Fruit fly (Drosophila melanogaster) whole organism, embryonic: ENCODE results near the gene mad2.

Experiments
- Asciz ChIP-seq: fragments of 200-800 bp; sonication (Bioruptor generic); optimal IDR thresholded peaks from 2 replicates; lab custom pipeline; 2017; ENCODE audit warnings: missing biosample characterization, mild to moderate bottlenecking, missing genetic modification characterization, missing genetic modification reagents
- Blimp-1 ChIP-seq: fragments of 200-800 bp; sonication (Bioruptor generic); optimal IDR thresholded peaks from 3 replicates; lab custom pipeline; 2018; ENCODE audit warnings: missing biosample characterization, missing genetic modification characterization, mild to moderate bottlenecking, moderate library complexity, missing genetic modification reagents
- CG10321 ChIP-seq: fragments of 200-800 bp; sonication (Bioruptor generic); IDR thresholded peaks from 2 replicates; pipeline ENCODE4 v1.3.6; 2022; ENCODE audit warnings: missing biosample characterization, missing genetic modification characterization
- CG10979 ChIP-seq: fragments of 200-800 bp; sonication (Bioruptor generic); optimal IDR thresholded peaks from 2 replicates; lab custom pipeline; 2018; ENCODE audit warnings: missing biosample characterization, mild to moderate bottlenecking, missing genetic modification characterization, moderate library complexity
- CG11723 ChIP-seq: fragments of 200-800 bp; sonication (Bioruptor generic); optimal IDR thresholded peaks from 2 replicates; lab custom pipeline; 2017; ENCODE audit warnings: missing biosample characterization, mild to moderate bottlenecking, missing genetic modification characterization
- CG12299 ChIP-seq: fragments of 200-800 bp; sonication (Bioruptor generic); optimal IDR thresholded peaks from 2 replicates; lab custom pipeline; 2018; ENCODE audit warnings: missing biosample characterization, mild to moderate bottlenecking, missing genetic modification characterization
- CG12659 ChIP-seq: fragments of 200-800 bp; sonication (Bioruptor generic); optimal IDR thresholded peaks from 3 replicates; lab custom pipeline; 2017; ENCODE audit warnings: mild to moderate bottlenecking, missing biosample characterization, missing genetic modification reagents, missing genetic modification characterization
- CG13123 ChIP-seq: fragments of 200-800 bp; sonication (Bioruptor generic); optimal IDR thresholded peaks from 2 replicates; lab custom pipeline; 2016; ENCODE audit warnings: missing biosample characterization, missing genetic modification characterization
- CG15479 ChIP-seq: fragments of 200-800 bp; sonication (Bioruptor generic); optimal IDR thresholded peaks from 3 replicates; lab custom pipeline; 2019; ENCODE audit warnings: missing biosample characterization, mild to moderate bottlenecking, missing genetic modification characterization, moderate library complexity
- CG17186 ChIP-seq: fragments of 200-800 bp; sonication (Bioruptor generic); optimal IDR thresholded peaks from 3 replicates; lab custom pipeline; 2017; ENCODE audit warnings: missing biosample characterization, missing genetic modification reagents, missing genetic modification characterization
- CG18262 ChIP-seq: fragments of 200-800 bp; optimal IDR thresholded peaks from 3 replicates; lab custom pipeline; 2019; ENCODE audit warnings: missing biosample characterization, mild to moderate bottlenecking, missing genetic modification characterization, moderate library complexity
- CG30431 ChIP-seq: fragments of 200-800 bp; sonication (Bioruptor generic); optimal IDR thresholded peaks from 2 replicates; lab custom pipeline; 2017; ENCODE audit warnings: missing biosample characterization, missing genetic modification characterization
- CG33213 ChIP-seq: fragments of 200-800 bp; sonication (Bioruptor generic); optimal IDR thresholded peaks from 3 replicates; lab custom pipeline; 2016; ENCODE audit warnings: missing biosample characterization, missing genetic modification characterization
- CG7928 ChIP-seq: fragments of 200-800 bp; sonication (Bioruptor generic); optimal IDR thresholded peaks from 2 replicates; lab custom pipeline; 2017; ENCODE audit warnings: missing biosample characterization, mild to moderate bottlenecking, missing genetic modification characterization
- CG7987 ChIP-seq: fragments of 200-800 bp; sonication (Bioruptor generic); optimal IDR thresholded peaks from 2 replicates; lab custom pipeline; 2018; ENCODE audit warnings: missing biosample characterization, mild to moderate bottlenecking, missing genetic modification characterization, moderate library complexity
- CG9727 ChIP-seq: fragments of 200-800 bp; sonication (Bioruptor generic); optimal IDR thresholded peaks from 3 replicates; lab custom pipeline; 2017; ENCODE audit warnings: missing biosample characterization, mild to moderate bottlenecking, missing genetic modification characterization
- CTCF ChIP-seq: fragments of 200-800 bp; sonication (Bioruptor generic); optimal IDR thresholded peaks from 2 replicates; lab custom pipeline; 2017; ENCODE audit warnings: missing biosample characterization, mild to moderate bottlenecking, missing genetic modification characterization, moderate library complexity
- CoRest ChIP-seq: fragments of 200-800 bp; sonication (Bioruptor generic); optimal IDR thresholded peaks from 3 replicates; lab custom pipeline; 2018; ENCODE audit warnings: missing biosample characterization, mild to moderate bottlenecking, missing genetic modification characterization, moderate library complexity
- Eip74EF ChIP-seq, 2 experiments: fragments of 200-800 bp in 1 of 2; fragments of >200 bp in 1 of 2; sonication (Bioruptor generic) in 1 of 2; optimal IDR thresholded peaks; 2 replicates each; lab custom pipeline; 2017 to 2019; ENCODE audit warnings: missing biosample characterization in 2 of 2, missing genetic modification characterization in 2 of 2, mild to moderate bottlenecking in 1 of 2, moderate library complexity in 1 of 2
- Elba2 ChIP-seq: fragments of 200-800 bp; sonication (Bioruptor generic); optimal IDR thresholded peaks from 3 replicates; lab custom pipeline; 2016; ENCODE audit warnings: missing biosample characterization, missing genetic modification characterization
- Hey ChIP-seq: fragments of 200-800 bp; sonication (Bioruptor generic); optimal IDR thresholded peaks from 3 replicates; lab custom pipeline; 2018; ENCODE audit warnings: missing biosample characterization, mild to moderate bottlenecking, missing genetic modification characterization
- Jarid2 ChIP-seq: fragments of 200-800 bp; sonication (Bioruptor generic); optimal IDR thresholded peaks from 3 replicates; lab custom pipeline; 2017; ENCODE audit warnings: mild to moderate bottlenecking, missing biosample characterization, missing genetic modification reagents, missing genetic modification characterization
- Myb ChIP-seq: fragments of 200-800 bp; sonication (Bioruptor generic); optimal IDR thresholded peaks from 2 replicates; lab custom pipeline; 2016; ENCODE audit warnings: missing biosample characterization, missing genetic modification characterization
- NC2α ChIP-seq: fragments of 200-800 bp; sonication (Bioruptor generic); optimal IDR thresholded peaks from 2 replicates; lab custom pipeline; 2016; ENCODE audit warnings: missing biosample characterization, missing genetic modification characterization
- Opbp ChIP-seq: fragments of 200-800 bp; sonication (Bioruptor generic); IDR thresholded peaks from 3 replicates; pipeline ENCODE4 v1.3.6; 2022; ENCODE audit warnings: missing biosample characterization, missing genetic modification characterization; ENCODE audit not compliant: partially characterized antibody
- Sin3A ChIP-seq: fragments of >200 bp; optimal IDR thresholded peaks from 2 replicates; lab custom pipeline; 2018
- Sry-δ ChIP-seq: fragments of 200-800 bp; sonication (Bioruptor generic); optimal IDR thresholded peaks from 2 replicates; lab custom pipeline; 2016; ENCODE audit warnings: missing biosample characterization, missing genetic modification characterization
- TFAM ChIP-seq: fragments of 200-800 bp; sonication (Bioruptor generic); optimal IDR thresholded peaks from 2 replicates; lab custom pipeline; 2017; ENCODE audit warnings: missing biosample characterization, missing genetic modification characterization, inconsistent platforms
- ab ChIP-seq: fragments of 200-800 bp; sonication (Bioruptor generic); optimal IDR thresholded peaks from 2 replicates; lab custom pipeline; 2016; ENCODE audit warnings: missing biosample characterization, missing genetic modification characterization
- abd-A ChIP-seq: fragments of 200-800 bp; sonication (Bioruptor generic); optimal IDR thresholded peaks from 3 replicates; lab custom pipeline; 2019; ENCODE audit warnings: missing biosample characterization, mild to moderate bottlenecking, missing genetic modification characterization, moderate library complexity
- ase ChIP-seq: fragments of 200-800 bp; sonication (Bioruptor generic); IDR thresholded peaks from 3 replicates; pipeline ENCODE4 v1.3.6; 2022; ENCODE audit warnings: missing biosample characterization, missing genetic modification characterization
- bcd ChIP-seq: fragments of 200-800 bp; sonication (Bioruptor generic); optimal IDR thresholded peaks from 2 replicates; lab custom pipeline; 2017; ENCODE audit warnings: missing biosample characterization, mild to moderate bottlenecking, missing genetic modification characterization
- dan ChIP-seq: fragments of 200-800 bp; sonication (Bioruptor generic); IDR thresholded peaks from 2 replicates; pipeline ENCODE4 v1.3.6; 2022; ENCODE audit warnings: missing biosample characterization, missing genetic modification characterization
- grn ChIP-seq: fragments of 200-800 bp; sonication (Bioruptor generic); optimal IDR thresholded peaks from 3 replicates; lab custom pipeline; 2017; ENCODE audit warnings: missing biosample characterization, missing genetic modification characterization
- gsb ChIP-seq: fragments of 200-800 bp; sonication (Bioruptor generic); IDR thresholded peaks from 2 replicates; pipeline ENCODE4 v1.3.6; 2022; ENCODE audit warnings: missing biosample characterization, missing genetic modification characterization
- her ChIP-seq: fragments of 200-800 bp; sonication (Bioruptor generic); optimal IDR thresholded peaks from 2 replicates; lab custom pipeline; 2016; ENCODE audit warnings: missing biosample characterization, missing genetic modification characterization
- lilli ChIP-seq: fragments of 200-800 bp; sonication (Bioruptor generic); optimal IDR thresholded peaks from 3 replicates; lab custom pipeline; 2016; ENCODE audit warnings: missing biosample characterization, missing genetic modification characterization
- nerfin-1 ChIP-seq: fragments of 200-800 bp; sonication (Bioruptor generic); optimal IDR thresholded peaks from 3 replicates; lab custom pipeline; 2019; ENCODE audit warnings: missing biosample characterization, mild to moderate bottlenecking, missing genetic modification characterization, moderate library complexity
- onecut ChIP-seq: fragments of 200-800 bp; sonication (Bioruptor generic); IDR thresholded peaks from 2 replicates; pipeline ENCODE4 v1.3.6; 2022; ENCODE audit warnings: missing biosample characterization, missing genetic modification characterization
- repo ChIP-seq: fragments of 200-800 bp; sonication (Bioruptor generic); optimal IDR thresholded peaks from 2 replicates; lab custom pipeline; 2016; ENCODE audit warnings: missing biosample characterization, missing genetic modification characterization
- sc ChIP-seq, 3 experiments: fragments of >200 bp in 2 of 3; fragments of 200-800 bp in 1 of 3; sonication (Bioruptor generic) in 1 of 3; optimal IDR thresholded peaks; 2 replicates in 2 of 3; 3 replicates in 1 of 3; lab custom pipeline; 2017; ENCODE audit warnings: mild to moderate bottlenecking in 1 of 3, missing biosample characterization in 1 of 3, missing genetic modification characterization in 1 of 3, missing genetic modification reagents in 1 of 3
- scrt ChIP-seq: fragments of 200-800 bp; sonication (Bioruptor generic); optimal IDR thresholded peaks from 2 replicates; lab custom pipeline; 2018; ENCODE audit warnings: missing biosample characterization, mild to moderate bottlenecking, missing genetic modification characterization, moderate library complexity
- slp2 ChIP-seq: fragments of 200-800 bp; sonication (Bioruptor generic); optimal IDR thresholded peaks from 2 replicates; lab custom pipeline; 2016; ENCODE audit warnings: missing biosample characterization, missing genetic modification characterization
- tap ChIP-seq: fragments of 200-800 bp; optimal IDR thresholded peaks from 3 replicates; lab custom pipeline; 2019; ENCODE audit warnings: missing biosample characterization, mild to moderate bottlenecking, missing genetic modification characterization, moderate library complexity
- tio ChIP-seq: fragments of 200-800 bp; sonication (Bioruptor generic); optimal IDR thresholded peaks from 2 replicates; lab custom pipeline; 2017; ENCODE audit warnings: missing biosample characterization, missing genetic modification characterization, inconsistent platforms
- tna ChIP-seq: fragments of 200-800 bp; sonication (Bioruptor generic); IDR thresholded peaks from 2 replicates; pipeline ENCODE4 v1.3.6; 2022; ENCODE audit warnings: missing biosample characterization, missing genetic modification characterization; ENCODE audit not compliant: partially characterized antibody
- trem ChIP-seq: fragments of 200-800 bp; optimal IDR thresholded peaks from 3 replicates; lab custom pipeline; 2019; ENCODE audit warnings: missing biosample characterization, mild to moderate bottlenecking, missing genetic modification characterization, moderate library complexity
- unc-4 ChIP-seq: fragments of 200-800 bp; sonication (Bioruptor generic); IDR thresholded peaks from 2 replicates; pipeline ENCODE4 v1.3.6; 2022; ENCODE audit warnings: missing biosample characterization, missing genetic modification characterization; ENCODE audit not compliant: partially characterized antibody
- wek ChIP-seq: fragments of 200-800 bp; sonication (Bioruptor generic); optimal IDR thresholded peaks from 3 replicates; lab custom pipeline; 2018; ENCODE audit warnings: missing biosample characterization, mild to moderate bottlenecking, missing genetic modification characterization, moderate library complexity
- wor ChIP-seq: fragments of 200-800 bp; sonication (Bioruptor generic); IDR thresholded peaks from 2 replicates; pipeline ENCODE4 v1.3.6; 2022; ENCODE audit warnings: missing biosample characterization, missing genetic modification characterization

The mad2 gene

dm6 chr3L:5785237-5786062, 27.4 kb downstream of the mad2 start:
- TF ChIP-seq Myb (no peak), her (GFP tag; lab: Kevin White, UChicago) (no peak), onecut (GFP tag; lab: Robert Waterston, UW) (no peak), CG13123 (no peak), abd-A (tag; lab: Kevin White, UChicago) (no peak), ase (no peak), tna (GFP tag; lab: Robert Waterston, UW) (no peak), wor (GFP tag; lab: Robert Waterston, UW) (no peak), unc-4 (GFP tag; lab: Robert Waterston, UW) (no peak), ab (GFP tag; lab: Kevin White, UChicago) (no peak), Eip74EF (GFP tag; optimal IDR thresholded peaks at IDR 0.05; lab: Kevin White, UChicago) (no peak), CG10979 (tag; lab: Kevin White, UChicago) (no peak), trem (tag; lab: Kevin White, UChicago) (no peak), Elba2 (GFP tag; lab: Kevin White, UChicago) (no peak), grn (no peak), CG9727 (peak; percentile 34), Opbp (GFP tag; lab: Robert Waterston, UW) (no peak), wek (GFP tag; lab: Kevin White, UChicago) (no peak), tap (tag; lab: Kevin White, UChicago) (no peak), NC2α (GFP tag; lab: Kevin White, UChicago) (no peak), lilli (GFP tag; lab: Kevin White, UChicago) (no peak), Sry-δ (GFP tag; lab: Kevin White, UChicago) (no peak), sc (optimal IDR thresholded peaks at IDR 0.05; lab: Kevin White, UChicago) (no peak), sc (GFP tag; optimal IDR thresholded peaks at IDR 0.05; lab: Kevin White, UChicago) (no peak), bcd (GFP tag; lab: Kevin White, UChicago) (no peak), CG18262 (tag; lab: Kevin White, UChicago) (no peak), gsb (GFP tag; lab: Robert Waterston, UW) (no peak), nerfin-1 (tag; lab: Kevin White, UChicago) (no peak), TFAM (no peak), CG33213 (GFP tag; lab: Kevin White, UChicago) (no peak), CG7987 (GFP tag; lab: Kevin White, UChicago) (no peak), CG7928 (no peak), CG10321 (GFP tag; lab: Robert Waterston, UW) (peak; percentile 44), Blimp-1 (GFP tag; lab: Kevin White, UChicago) (no peak), CoRest (no peak), tio (GFP tag; lab: Kevin White, UChicago) (no peak), Jarid2 (GFP tag; lab: Kevin White, UChicago) (no peak), dan (no peak), CG12299 (tag; lab: Kevin White, UChicago) (no peak), slp2 (no peak), Hey (tag; lab: Kevin White, UChicago) (no peak), scrt (GFP tag; lab: Kevin White, UChicago) (no peak), CG12659 (no peak), Asciz (GFP tag; lab: Kevin White, UChicago) (peak; percentile 59), CG17186 (GFP tag; lab: Kevin White, UChicago) (no peak), CG11723 (GFP tag; lab: Kevin White, UChicago) (no peak), CG15479 (GFP tag; lab: Kevin White, UChicago) (no peak), CG30431 (GFP tag; lab: Kevin White, UChicago) (no peak), Sin3A (lab: Kevin White, UChicago) (no peak), CTCF (no peak), repo (GFP tag; lab: Kevin White, UChicago) (no peak)
